Fruit fly (Drosophila melanogaster): ENCODE measurements around the gene mthl12.

mthl12 gene

dm6 chr3R:13388160-13388870 lies 34.8 kb downstream of the mthl12 start, which contains the start of gene CG9799:
TSS of gene CG9799 (minus strand) at chr3R:13388709.
- TF ChIP-seq EcR (GFP tag; optimal IDR thresholded peaks at IDR 0.05): no peak
- no peak for TF ChIP-seq CG15710 (tag; optimal IDR thresholded peaks at IDR 0.05)
- TF ChIP-seq Pif1B (GFP tag; optimal IDR thresholded peaks at IDR 0.05): no peak
- no peak for TF ChIP-seq CG13204 (GFP tag; optimal IDR thresholded peaks at IDR 0.05)
- no peak for TF ChIP-seq Snoo (tag; optimal IDR thresholded peaks at IDR 0.05)
- TF ChIP-seq CG17806 (tag; optimal IDR thresholded peaks at IDR 0.05): no peak
- no peak for TF ChIP-seq CG14655 (GFP tag; optimal IDR thresholded peaks at IDR 0.05)
- no peak for TF ChIP-seq CG10348 (GFP tag; IDR thresholded peaks at IDR 0.05)
- TF ChIP-seq CG32121 (GFP tag; IDR thresholded peaks at IDR 0.05): no peak
- TF ChIP-seq gl (tag; optimal IDR thresholded peaks at IDR 0.05): no peak
- no peak for TF ChIP-seq CG4496 (GFP tag; IDR thresholded peaks at IDR 0.05)
- TF ChIP-seq Pif1A (GFP tag; optimal IDR thresholded peaks at IDR 0.05): no peak
- no peak for TF ChIP-seq CG8159 (tag; optimal IDR thresholded peaks at IDR 0.05)
- no peak for TF ChIP-seq D1 (tag; optimal IDR thresholded peaks at IDR 0.05)
- TF ChIP-seq CG12605 (GFP tag; IDR thresholded peaks at IDR 0.05): no peak
- TF ChIP-seq CG8301 (tag; optimal IDR thresholded peaks at IDR 0.05): no peak
- no peak for TF ChIP-seq Ets98B (GFP tag; IDR thresholded peaks at IDR 0.05)
- no peak for TF ChIP-seq CG9948 (tag; optimal IDR thresholded peaks at IDR 0.05)
- no peak for TF ChIP-seq fd96Ca (GFP tag; IDR thresholded peaks at IDR 0.05)

dm6 chr3R:13390490-13390889 lies 37.0 kb downstream of the mthl12 start:
- TF ChIP-seq D1 (tag; optimal IDR thresholded peaks at IDR 0.05) (no peak), EcR (GFP tag; optimal IDR thresholded peaks at IDR 0.05) (no peak), CG4496 (GFP tag; IDR thresholded peaks at IDR 0.05) (no peak), CG10348 (GFP tag; IDR thresholded peaks at IDR 0.05) (no peak), Pif1A (GFP tag; optimal IDR thresholded peaks at IDR 0.05) (no peak), gl (tag; optimal IDR thresholded peaks at IDR 0.05) (no peak), fd96Ca (GFP tag; IDR thresholded peaks at IDR 0.05) (no peak), CG17806 (tag; optimal IDR thresholded peaks at IDR 0.05) (no peak), CG9948 (tag; optimal IDR thresholded peaks at IDR 0.05) (no peak), CG14655 (GFP tag; optimal IDR thresholded peaks at IDR 0.05) (no peak), CG34367 (tag; optimal IDR thresholded peaks at IDR 0.05) (no peak), CG15710 (tag; optimal IDR thresholded peaks at IDR 0.05) (no peak), CG12605 (GFP tag; IDR thresholded peaks at IDR 0.05) (no peak), CG8301 (tag; optimal IDR thresholded peaks at IDR 0.05) (no peak), Pif1B (GFP tag; optimal IDR thresholded peaks at IDR 0.05) (no peak), rn (GFP tag; IDR thresholded peaks at IDR 0.05) (no peak), Snoo (tag; optimal IDR thresholded peaks at IDR 0.05) (no peak), CG8159 (tag; optimal IDR thresholded peaks at IDR 0.05) (no peak)

dm6 chr3R:13393009-13393408 lies 39.5 kb downstream of the mthl12 start:
- TF ChIP-seq CG12605 (GFP tag; IDR thresholded peaks at IDR 0.05): no peak
- no peak for TF ChIP-seq CG8301 (tag; optimal IDR thresholded peaks at IDR 0.05)
- TF ChIP-seq Snoo (tag; optimal IDR thresholded peaks at IDR 0.05): no peak
- no peak for TF ChIP-seq CG4496 (GFP tag; IDR thresholded peaks at IDR 0.05)
- TF ChIP-seq Pif1A (GFP tag; optimal IDR thresholded peaks at IDR 0.05): no peak
- TF ChIP-seq fd96Ca (GFP tag; IDR thresholded peaks at IDR 0.05): no peak
- no peak for TF ChIP-seq CG15710 (tag; optimal IDR thresholded peaks at IDR 0.05)
- no peak for TF ChIP-seq CG14655 (GFP tag; optimal IDR thresholded peaks at IDR 0.05)
- TF ChIP-seq gl (tag; optimal IDR thresholded peaks at IDR 0.05): no peak
- TF ChIP-seq CG9948 (tag; optimal IDR thresholded peaks at IDR 0.05): no peak
- TF ChIP-seq CG8159 (tag; optimal IDR thresholded peaks at IDR 0.05): no peak
- no peak for TF ChIP-seq Ets98B (GFP tag; IDR thresholded peaks at IDR 0.05)
- no peak for TF ChIP-seq CG32121 (GFP tag; IDR thresholded peaks at IDR 0.05)
- TF ChIP-seq CG13204 (GFP tag; optimal IDR thresholded peaks at IDR 0.05): no peak

dm6 chr3R:13395133-13395532 lies 41.7 kb downstream of the mthl12 start, which contains the start of gene CCHa2:
TSS of gene CCHa2 (minus strand) at chr3R:13395197.
- TF ChIP-seq CG8159 (tag; optimal IDR thresholded peaks at IDR 0.05): no peak
- TF ChIP-seq CG4496 (GFP tag; IDR thresholded peaks at IDR 0.05): peak; percentile 48; the same call in 2 of the 3 replicates
- no peak for TF ChIP-seq EcR (GFP tag; optimal IDR thresholded peaks at IDR 0.05)

dm6 chr3R:13397040-13397439 lies 43.6 kb downstream of the mthl12 start, which contains the start of gene CG14374:
TSS of gene CG14374 (minus strand) at chr3R:13397140.
- no peak for TF ChIP-seq fd96Ca (GFP tag; IDR thresholded peaks at IDR 0.05)
- no peak for TF ChIP-seq Pif1B (GFP tag; optimal IDR thresholded peaks at IDR 0.05)
- no peak for TF ChIP-seq D1 (tag; optimal IDR thresholded peaks at IDR 0.05)
- TF ChIP-seq CG4496 (GFP tag; IDR thresholded peaks at IDR 0.05): no peak
- no peak for TF ChIP-seq CG13204 (GFP tag; optimal IDR thresholded peaks at IDR 0.05)
- TF ChIP-seq CG17806 (tag; optimal IDR thresholded peaks at IDR 0.05): no peak
- no peak for TF ChIP-seq Ets98B (GFP tag; IDR thresholded peaks at IDR 0.05)
- TF ChIP-seq CG15710 (tag; optimal IDR thresholded peaks at IDR 0.05): no peak
- no peak for TF ChIP-seq CG12605 (GFP tag; IDR thresholded peaks at IDR 0.05)
- TF ChIP-seq gl (tag; optimal IDR thresholded peaks at IDR 0.05): no peak
- no peak for TF ChIP-seq Pif1A (GFP tag; optimal IDR thresholded peaks at IDR 0.05)
- no peak for TF ChIP-seq CG14655 (GFP tag; optimal IDR thresholded peaks at IDR 0.05)
- TF ChIP-seq CG34367 (tag; optimal IDR thresholded peaks at IDR 0.05): no peak
- TF ChIP-seq CG32121 (GFP tag; IDR thresholded peaks at IDR 0.05): no peak
- no peak for TF ChIP-seq Snoo (tag; optimal IDR thresholded peaks at IDR 0.05)
- no peak for TF ChIP-seq CG9948 (tag; optimal IDR thresholded peaks at IDR 0.05)

dm6 chr3R:13397535-13397934 lies 44.1 kb downstream of the mthl12 start, which contains the start of gene CG14377:
TSS of gene CG14377 (plus strand) at chr3R:13397835.
- TF ChIP-seq CG8159 (tag; optimal IDR thresholded peaks at IDR 0.05) (no peak), Pif1B (GFP tag; optimal IDR thresholded peaks at IDR 0.05) (no peak), rn (GFP tag; IDR thresholded peaks at IDR 0.05) (no peak), CG10348 (GFP tag; IDR thresholded peaks at IDR 0.05) (no peak), fd96Ca (GFP tag; IDR thresholded peaks at IDR 0.05) (no peak), Ets98B (GFP tag; IDR thresholded peaks at IDR 0.05) (no peak), CG4496 (GFP tag; IDR thresholded peaks at IDR 0.05) (no peak), Pif1A (GFP tag; optimal IDR thresholded peaks at IDR 0.05) (no peak), CG9948 (tag; optimal IDR thresholded peaks at IDR 0.05) (no peak)
